Worm (Caenorhabditis elegans): ENCODE measurements around the gene F17E9.15.
"Not testable (repeated sequence)": the region's sequence is repeated elsewhere in the genome, so short reads cannot be mapped to it uniquely, and the experiment has no call there.

F17E9.15 gene

ce11 chrIV:8348073-8348472, 855 bp downstream of the F17E9.15 start, which contains the start of gene F17E9.4:
Gene F17E9.4, plus strand, starts transcription at chrIV:8348373.
- TF ChIP-seq egl-13 (tag; optimal IDR thresholded peaks at IDR 0.05) = no peak

- TF ChIP-seq nhr-47, unc-130, ztf-11 (tag; optimal IDR thresholded peaks at IDR 0.05): not testable (repeated sequence)
Observed at ce11 chrIV:8352036-8352435, 4.8 kb downstream of the F17E9.15 start, which contains the start of gene F17E9.16. Gene F17E9.16, plus strand, starts transcription at chrIV:8352336.

DNA sequence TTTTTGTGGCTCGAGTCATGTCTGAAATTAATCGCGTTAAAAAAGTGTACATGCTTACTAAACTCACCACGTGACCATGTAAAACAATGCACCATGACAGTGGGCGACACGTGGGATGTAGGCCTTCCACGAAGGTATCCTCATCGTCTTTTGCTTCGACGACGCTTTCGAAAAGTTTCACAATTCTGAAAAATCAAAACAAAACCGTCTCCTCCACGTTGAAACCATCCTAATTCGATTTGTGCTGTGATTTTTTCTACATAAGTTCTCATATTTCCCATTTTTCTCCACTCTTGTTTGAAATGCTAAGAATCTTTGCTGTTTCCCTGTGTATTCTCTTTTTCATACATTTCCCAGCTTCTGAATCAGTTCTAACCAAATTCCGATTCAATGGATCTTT, 7.4 kb downstream of the F17E9.15 start, which contains the start of gene F17E9.3:
Gene F17E9.3 (plus strand): TSS at position 301 of the 400 bp plus-strand sequence.
- TF ChIP-seq pqm-1 (tag; optimal IDR thresholded peaks at IDR 0.05) = no peak
- no peak for TF ChIP-seq nhr-20 (tag; optimal IDR thresholded peaks at IDR 0.05)

DNA sequence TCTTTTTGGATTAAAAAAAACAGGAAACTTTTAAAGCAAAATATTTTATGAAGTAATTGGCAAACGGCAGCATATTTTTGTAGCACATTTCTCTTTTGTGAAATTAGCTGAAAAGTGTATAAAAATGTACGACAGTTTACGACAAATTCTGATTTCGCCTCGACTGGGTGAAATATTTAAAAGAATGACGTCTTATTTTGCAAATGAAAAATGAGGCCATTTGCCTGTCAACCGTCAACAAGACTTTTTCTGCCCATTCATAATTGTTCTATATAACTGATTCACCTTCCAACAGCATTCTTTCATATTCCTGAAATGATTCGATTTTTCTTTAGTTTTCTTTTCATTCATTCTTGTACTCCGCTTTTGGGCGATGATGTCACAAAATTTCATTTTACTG, 8.4 kb downstream of the F17E9.15 start, which contains the start of the genes F17E9.2 and col-116:
Gene F17E9.2 (plus strand): TSS at position 301 of the 400 bp plus-strand sequence.
Gene col-116 (plus strand): TSS at position 315 of the 400 bp plus-strand sequence.
- TF ChIP-seq snpc-4 (tag; optimal IDR thresholded peaks at IDR 0.05) = no peak
- no peak for TF ChIP-seq efl-1 (optimal IDR thresholded peaks at IDR 0.05)
- TF ChIP-seq efl-1 (GFP tag; optimal IDR thresholded peaks at IDR 0.05 in 1 of 2) = peak in 1 of 2 experiments; percentile 60

ce11 chrIV:8357299-8357698, 10.1 kb downstream of the F17E9.15 start:
- TF ChIP-seq efl-1 (optimal IDR thresholded peaks at IDR 0.05) (no peak), efl-1 (GFP tag; optimal IDR thresholded peaks at IDR 0.05 in 1 of 2) (peak in 1 of 2 experiments; percentile 81), unc-30 (tag; optimal IDR thresholded peaks at IDR 0.05) (no peak)

DNA sequence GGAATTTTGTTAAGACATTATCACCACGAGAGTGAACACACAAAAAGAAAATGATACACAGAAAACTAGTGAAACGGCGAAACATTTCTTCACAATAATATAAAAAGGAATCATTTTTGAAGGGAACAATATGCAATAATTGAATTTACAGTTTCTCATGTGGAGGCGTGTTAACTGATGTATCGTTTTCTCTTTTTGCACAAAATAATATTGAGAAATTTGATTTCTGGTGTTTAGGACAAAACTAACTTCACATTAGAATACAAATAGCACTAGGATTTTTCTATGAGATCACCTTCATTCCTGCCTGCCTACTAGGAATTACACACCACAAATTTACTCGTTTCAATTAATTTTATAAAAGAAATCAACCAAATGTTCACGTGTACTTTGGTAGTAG, 11.3 kb downstream of the F17E9.15 start, which contains the start of gene D2096.13:
Gene D2096.13 (minus strand): TSS at position 101 of the 400 bp plus-strand sequence.
- no peak for TF ChIP-seq unc-130 (tag; optimal IDR thresholded peaks at IDR 0.05)
- TF ChIP-seq fkh-4 (tag; optimal IDR thresholded peaks at IDR 0.05; ENCODE audit: borderline replicate concordance) = no peak
- no peak for TF ChIP-seq nhr-47 (tag; optimal IDR thresholded peaks at IDR 0.05)
- TF ChIP-seq swsn-7 (tag; optimal IDR thresholded peaks at IDR 0.05) = no peak
- no peak for TF ChIP-seq fkh-10 (GFP tag; optimal IDR thresholded peaks at IDR 0.05)
- no peak for TF ChIP-seq unc-30 (tag; optimal IDR thresholded peaks at IDR 0.05)
- TF ChIP-seq skn-1 (tag; optimal IDR thresholded peaks at IDR 0.05) = no peak
- no peak for TF ChIP-seq nhr-71 (tag; optimal IDR thresholded peaks at IDR 0.05)
- no peak for TF ChIP-seq ceh-8 (GFP tag; optimal IDR thresholded peaks at IDR 0.05)
- no peak for TF ChIP-seq mep-1 (tag; optimal IDR thresholded peaks at IDR 0.05)
- TF ChIP-seq jun-1 (tag; optimal IDR thresholded peaks at IDR 0.05) = no peak
- no peak for TF ChIP-seq zag-1 (tag; optimal IDR thresholded peaks at IDR 0.05)
- no peak for TF ChIP-seq aly-2 (tag; optimal IDR thresholded peaks at IDR 0.05)
- no peak for TF ChIP-seq nhr-76 (tag; optimal IDR thresholded peaks at IDR 0.05)
- no peak for TF ChIP-seq blmp-1 (tag; optimal IDR thresholded peaks at IDR 0.05)
- no peak for TF ChIP-seq nhr-90 (tag; optimal IDR thresholded peaks at IDR 0.05; ENCODE audit: poor library complexity)
- no peak for TF ChIP-seq C04F5.9 (tag; optimal IDR thresholded peaks at IDR 0.05)
- TF ChIP-seq egl-13 (tag; optimal IDR thresholded peaks at IDR 0.05) = no peak
- no peak for TF ChIP-seq C34B4.2 (tag; optimal IDR thresholded peaks at IDR 0.05)
- no peak for TF ChIP-seq fos-1 (tag; optimal IDR thresholded peaks at IDR 0.05)

DNA sequence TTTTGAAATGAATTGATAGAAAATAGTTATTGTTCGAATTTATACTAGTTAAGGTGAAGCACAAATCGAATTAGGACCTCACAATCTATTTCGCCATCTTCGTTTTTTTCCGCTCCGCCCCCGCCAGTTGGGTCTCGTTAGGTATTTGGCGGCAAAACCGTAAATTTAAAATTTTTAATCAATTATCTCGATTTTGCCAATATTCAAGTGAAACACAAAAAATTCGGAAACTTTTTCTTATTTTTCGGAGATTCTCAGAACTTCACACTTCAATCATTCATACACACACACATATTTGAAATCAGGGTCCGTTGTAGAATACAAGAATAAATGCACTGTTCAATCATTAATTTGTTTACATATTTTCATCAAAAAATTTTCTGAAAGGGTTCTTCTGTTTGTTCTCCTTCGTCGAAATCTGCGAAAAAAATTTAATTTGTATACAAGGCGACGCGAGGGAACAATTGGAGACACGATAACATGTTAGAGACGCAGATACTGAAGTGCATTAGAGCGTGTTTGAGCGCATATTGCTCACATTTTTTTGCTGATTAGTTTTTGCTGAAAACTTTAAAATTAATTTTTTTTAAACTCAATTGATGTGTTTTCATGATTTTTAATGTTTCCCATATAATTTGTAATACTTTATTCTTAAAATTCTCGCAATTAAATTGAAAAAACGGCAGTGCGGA, 12.6 kb downstream of the F17E9.15 start, which contains the start of gene D2096.5:
Gene D2096.5 (minus strand): TSS at position 51 of the 692 bp plus-strand sequence.
- TF ChIP-seq xbp-1 (tag; optimal IDR thresholded peaks at IDR 0.05) = peak; percentile 13
- peak; percentile 34 for TF ChIP-seq egl-13 (tag; optimal IDR thresholded peaks at IDR 0.05)
- TF ChIP-seq dpl-1 (GFP tag; optimal IDR thresholded peaks at IDR 0.05) = peak in 1 of 3 experiments; percentile 46
- TF ChIP-seq nhr-19 (GFP tag; conservative IDR thresholded peaks at IDR 0.05) = no peak
- peak; percentile 59 for TF ChIP-seq lin-14 (GFP tag; optimal IDR thresholded peaks at IDR 0.05)
- TF ChIP-seq ceh-63 (GFP tag; optimal IDR thresholded peaks at IDR 0.05) = no peak
- peak; percentile 20 for TF ChIP-seq snu-23 (GFP tag; optimal IDR thresholded peaks at IDR 0.05)
- TF ChIP-seq ceh-90 (tag; optimal IDR thresholded peaks at IDR 0.05) = no peak
- no peak for TF ChIP-seq lir-3 (tag; optimal IDR thresholded peaks at IDR 0.05; ENCODE audit: poor library complexity)
- no peak for TF ChIP-seq irx-1 (tag; optimal IDR thresholded peaks at IDR 0.05)
- TF ChIP-seq efl-1 (optimal IDR thresholded peaks at IDR 0.05) = peak; percentile 37 to 52
- peak in 1 of 2 experiments; percentile 27 for TF ChIP-seq efl-1 (GFP tag; optimal IDR thresholded peaks at IDR 0.05 in 1 of 2)
- TF ChIP-seq unc-86 (tag; optimal IDR thresholded peaks at IDR 0.05) = no peak
- TF ChIP-seq lin-35 (GFP tag; optimal IDR thresholded peaks at IDR 0.05) = peak in 1 of 2 experiments; percentile 47

Data from whole organism, L1 larva.